Fruit fly (Drosophila melanogaster) whole organism, prepupa: ENCODE data around the gene h-cup.
A peak's percentile ranks its signal among the peaks of the same experiment; 100 is the strongest.

ENCODE experiments used
- CG11902 ChIP-seq: fragments of 200-800 bp; sonication (Bioruptor generic); optimal IDR thresholded peaks from 3 replicates; lab custom pipeline; 2016; ENCODE audit warnings: missing biosample characterization, missing genetic modification characterization
- CG16779 ChIP-seq: fragments of 200-800 bp; sonication (Bioruptor generic); optimal IDR thresholded peaks from 3 replicates; lab custom pipeline; 2017; ENCODE audit warnings: missing biosample characterization, mild to moderate bottlenecking, missing genetic modification characterization
- CG6854 ChIP-seq: fragments of 200-800 bp; sonication (Bioruptor generic); optimal IDR thresholded peaks from 2 replicates; lab custom pipeline; 2017; ENCODE audit warnings: missing biosample characterization, mild to moderate bottlenecking, missing genetic modification characterization
- achi ChIP-seq: fragments of 200-800 bp; sonication (Bioruptor generic); optimal IDR thresholded peaks from 3 replicates; lab custom pipeline; 2016; ENCODE audit warnings: missing biosample characterization, missing genetic modification characterization

dm6 chr3R:15342926-15343685, 39.6 kb downstream of the h-cup start, which contains the start of gene Nagk:
- peak; percentile 39 for TF ChIP-seq CG11902 (GFP tag; lab: Kevin White, UChicago)
- TF ChIP-seq achi (GFP tag; lab: Kevin White, UChicago), result peak; percentile 67
- no peak for TF ChIP-seq CG16779 (tag; lab: Kevin White, UChicago)
- TF ChIP-seq CG6854 (GFP tag; lab: Kevin White, UChicago), result peak; percentile 32
